Fruit fly (Drosophila melanogaster) whole organism, embryonic: ENCODE measurements around the gene CG33230.

Source experiments
- BtbVII ChIP-seq: fragments of 200-800 bp; sonication (Bioruptor generic); optimal IDR thresholded peaks from 3 replicates; lab custom pipeline; 2017; ENCODE audit warnings: missing biosample characterization, mild to moderate bottlenecking, missing genetic modification characterization
- CG10543 ChIP-seq: fragments of 200-800 bp; sonication (Bioruptor generic); optimal IDR thresholded peaks from 3 replicates; lab custom pipeline; 2017; ENCODE audit warnings: missing biosample characterization, mild to moderate bottlenecking, missing genetic modification characterization, moderate library complexity
- CG12744 ChIP-seq: fragments of 200-800 bp; sonication (Bioruptor generic); optimal IDR thresholded peaks from 2 replicates; lab custom pipeline; 2016; ENCODE audit warnings: missing biosample characterization, missing genetic modification characterization
- CG13287 ChIP-seq: fragments of 200-800 bp; sonication (Bioruptor generic); IDR thresholded peaks from 2 replicates; pipeline ENCODE4 v1.3.6; 2022; ENCODE audit warnings: missing biosample characterization, missing genetic modification characterization; ENCODE audit not compliant: partially characterized antibody
- CG14014 ChIP-seq: fragments of 200-800 bp; sonication (Bioruptor generic); IDR thresholded peaks from 2 replicates; pipeline ENCODE4 v1.3.6; 2022; ENCODE audit warnings: missing biosample characterization, missing genetic modification characterization
- CG14860 ChIP-seq: fragments of 200-800 bp; sonication (Bioruptor generic); IDR thresholded peaks from 3 replicates; pipeline ENCODE4 v1.3.6; 2022; ENCODE audit warnings: missing biosample characterization, missing genetic modification characterization; ENCODE audit not compliant: partially characterized antibody
- CG1603 ChIP-seq: fragments of 200-800 bp; sonication (Bioruptor generic); optimal IDR thresholded peaks from 2 replicates; lab custom pipeline; 2019; ENCODE audit warnings: missing biosample characterization, mild to moderate bottlenecking, missing genetic modification characterization, moderate library complexity
- CG1832 ChIP-seq: fragments of 200-800 bp; sonication (Bioruptor generic); optimal IDR thresholded peaks from 2 replicates; lab custom pipeline; 2017; ENCODE audit warnings: missing biosample characterization, mild to moderate bottlenecking, missing genetic modification characterization, inconsistent platforms
- CG2199 ChIP-seq: fragments of 200-800 bp; sonication (Bioruptor generic); IDR thresholded peaks from 3 replicates; pipeline ENCODE4 v1.3.6; 2022; ENCODE audit warnings: missing biosample characterization, missing genetic modification characterization
- CG31224 ChIP-seq: fragments of 200-800 bp; sonication (Bioruptor generic); IDR thresholded peaks from 2 replicates; pipeline ENCODE4 v1.3.6; 2022; ENCODE audit warnings: missing biosample characterization, missing genetic modification characterization
- CG33213 ChIP-seq: fragments of 200-800 bp; sonication (Bioruptor generic); optimal IDR thresholded peaks from 3 replicates; lab custom pipeline; 2016; ENCODE audit warnings: missing biosample characterization, missing genetic modification characterization
- CG4282 ChIP-seq: fragments of 200-800 bp; sonication (Bioruptor generic); optimal IDR thresholded peaks from 2 replicates; lab custom pipeline; 2016; ENCODE audit warnings: missing biosample characterization, missing genetic modification characterization
- CG6683 ChIP-seq: fragments of 200-800 bp; sonication (Bioruptor generic); optimal IDR thresholded peaks from 2 replicates; lab custom pipeline; 2017; ENCODE audit warnings: missing biosample characterization, mild to moderate bottlenecking, missing genetic modification characterization, missing genetic modification reagents
- CG6854 ChIP-seq: fragments of 200-800 bp; sonication (Bioruptor generic); optimal IDR thresholded peaks from 3 replicates; lab custom pipeline; 2017; ENCODE audit warnings: missing biosample characterization, mild to moderate bottlenecking, missing genetic modification characterization
- CG7372 ChIP-seq: fragments of 200-800 bp; sonication (Bioruptor generic); IDR thresholded peaks from 2 replicates; pipeline ENCODE4 v1.3.6; 2022; ENCODE audit warnings: missing biosample characterization, missing genetic modification characterization
- CG8089 ChIP-seq: fragments of 200-800 bp; sonication (Bioruptor generic); optimal IDR thresholded peaks from 3 replicates; lab custom pipeline; 2016; ENCODE audit warnings: missing biosample characterization, missing genetic modification characterization
- CG9817 ChIP-seq: fragments of 200-800 bp; sonication (Bioruptor generic); optimal IDR thresholded peaks from 2 replicates; lab custom pipeline; 2018; ENCODE audit warnings: missing biosample characterization, mild to moderate bottlenecking, missing genetic modification characterization, moderate library complexity
- D19A ChIP-seq: fragments of 200-800 bp; optimal IDR thresholded peaks from 3 replicates; lab custom pipeline; 2019; ENCODE audit warnings: missing biosample characterization, mild to moderate bottlenecking, missing genetic modification characterization, moderate library complexity
- Dref ChIP-seq: fragments of 200-800 bp; sonication (Bioruptor generic); IDR thresholded peaks from 2 replicates; pipeline ENCODE4 v1.3.6; 2022; ENCODE audit warnings: missing biosample characterization, missing genetic modification characterization
- Drgx ChIP-seq: fragments of 200-800 bp; sonication (Bioruptor generic); IDR thresholded peaks from 2 replicates; pipeline ENCODE4 v1.3.6; 2022; ENCODE audit warnings: missing biosample characterization, missing genetic modification characterization
- E2f2 ChIP-seq: fragments of 200-800 bp; sonication (Bioruptor generic); IDR thresholded peaks from 2 replicates; pipeline ENCODE4 v1.3.6; 2022; ENCODE audit warnings: missing biosample characterization, missing genetic modification characterization
- Mad ChIP-seq: fragments of 200-800 bp; sonication (Bioruptor generic); optimal IDR thresholded peaks from 2 replicates; lab custom pipeline; 2016; ENCODE audit warnings: missing biosample characterization, missing genetic modification characterization
- Med ChIP-seq: fragments of 200-800 bp; sonication (Bioruptor generic); peaks from one replicate; lab custom pipeline; 2016; ENCODE audit warnings: missing biosample characterization, missing genetic modification characterization, mild to moderate bottlenecking, inconsistent platforms, moderate library complexity
- Nf-YB ChIP-seq: fragments of 200-800 bp; sonication (Bioruptor generic); optimal IDR thresholded peaks from 3 replicates; lab custom pipeline; 2019; ENCODE audit warnings: missing biosample characterization, mild to moderate bottlenecking, missing genetic modification characterization, moderate library complexity
- Opbp ChIP-seq: fragments of 200-800 bp; sonication (Bioruptor generic); IDR thresholded peaks from 3 replicates; pipeline ENCODE4 v1.3.6; 2022; ENCODE audit warnings: missing biosample characterization, missing genetic modification characterization; ENCODE audit not compliant: partially characterized antibody
- Optix ChIP-seq: fragments of 200-800 bp; sonication (Bioruptor generic); IDR thresholded peaks from 3 replicates; pipeline ENCODE4 v1.3.6; 2022; ENCODE audit warnings: missing biosample characterization, missing genetic modification characterization
- Poxn ChIP-seq: fragments of 200-800 bp; sonication (Bioruptor generic); IDR thresholded peaks from 2 replicates; pipeline ENCODE4 v1.3.6; 2022; ENCODE audit warnings: missing biosample characterization, missing genetic modification characterization
- Scr ChIP-seq: fragments of 200-800 bp; sonication (Bioruptor generic); IDR thresholded peaks from 2 replicates; pipeline ENCODE4 v1.3.6; 2022; ENCODE audit warnings: missing biosample characterization, missing genetic modification characterization; ENCODE audit not compliant: partially characterized antibody
- Six4 ChIP-seq: fragments of 200-800 bp; sonication (Bioruptor generic); optimal IDR thresholded peaks from 2 replicates; lab custom pipeline; 2016; ENCODE audit warnings: missing biosample characterization, missing genetic modification characterization
- YL-1 ChIP-seq: fragments of 200-800 bp; sonication (Bioruptor generic); optimal IDR thresholded peaks from 3 replicates; lab custom pipeline; 2017; ENCODE audit warnings: missing biosample characterization, mild to moderate bottlenecking, missing genetic modification characterization
- abd-A ChIP-seq: fragments of 200-800 bp; sonication (Bioruptor generic); optimal IDR thresholded peaks from 3 replicates; lab custom pipeline; 2019; ENCODE audit warnings: missing biosample characterization, mild to moderate bottlenecking, missing genetic modification characterization, moderate library complexity
- amos ChIP-seq: fragments of 200-800 bp; sonication (Bioruptor generic); IDR thresholded peaks from 2 replicates; pipeline ENCODE4 v1.3.6; 2022; ENCODE audit warnings: missing biosample characterization, missing genetic modification characterization; ENCODE audit not compliant: partially characterized antibody
- cas ChIP-seq: fragments of 200-800 bp; sonication (Bioruptor generic); IDR thresholded peaks from 2 replicates; pipeline ENCODE4 v1.3.6; 2022; ENCODE audit warnings: missing biosample characterization, missing genetic modification characterization
- ci ChIP-seq: fragments of 200-800 bp; sonication (Bioruptor generic); IDR thresholded peaks from 3 replicates; pipeline ENCODE4 v1.3.6; 2022; ENCODE audit warnings: missing biosample characterization, missing genetic modification characterization
- dimm ChIP-seq: fragments of 200-800 bp; sonication (Bioruptor generic); IDR thresholded peaks from 2 replicates; pipeline ENCODE4 v1.3.6; 2022; ENCODE audit warnings: missing biosample characterization, missing genetic modification characterization
- ems ChIP-seq: fragments of 200-800 bp; sonication (Bioruptor generic); optimal IDR thresholded peaks from 3 replicates; lab custom pipeline; 2016; ENCODE audit warnings: missing biosample characterization, missing genetic modification characterization
- gce ChIP-seq: fragments of 200-800 bp; sonication (Bioruptor generic); IDR thresholded peaks from 3 replicates; pipeline ENCODE4 v1.3.6; 2022; ENCODE audit warnings: missing biosample characterization, missing genetic modification characterization
- hbn ChIP-seq: fragments of 200-800 bp; sonication (Bioruptor generic); IDR thresholded peaks from 2 replicates; pipeline ENCODE4 v1.3.6; 2022; ENCODE audit warnings: missing biosample characterization, missing genetic modification characterization; ENCODE audit not compliant: partially characterized antibody
- jing ChIP-seq: fragments of 200-800 bp; sonication (Bioruptor generic); optimal IDR thresholded peaks from 2 replicates; lab custom pipeline; 2018; ENCODE audit warnings: missing biosample characterization, mild to moderate bottlenecking, missing genetic modification characterization
- mirr ChIP-seq: fragments of 200-800 bp; sonication (Bioruptor generic); optimal IDR thresholded peaks from 3 replicates; lab custom pipeline; 2018; ENCODE audit warnings: missing biosample characterization, mild to moderate bottlenecking, missing genetic modification characterization
- mld ChIP-seq: fragments of 200-800 bp; sonication (Bioruptor generic); IDR thresholded peaks from 3 replicates; pipeline ENCODE4 v1.3.6; 2022; ENCODE audit warnings: missing biosample characterization, missing genetic modification characterization; ENCODE audit not compliant: partially characterized antibody
- nerfin-2 ChIP-seq: fragments of 200-800 bp; sonication (Bioruptor generic); IDR thresholded peaks from 2 replicates; pipeline ENCODE4 v1.3.6; 2022; ENCODE audit warnings: missing biosample characterization, missing genetic modification characterization; ENCODE audit not compliant: partially characterized antibody
- phol ChIP-seq: fragments of 200-800 bp; sonication (Bioruptor generic); optimal IDR thresholded peaks from 3 replicates; lab custom pipeline; 2018; ENCODE audit warnings: missing biosample characterization, mild to moderate bottlenecking, missing genetic modification characterization, moderate library complexity
- pros ChIP-seq: fragments of 200-800 bp; sonication (Bioruptor generic); optimal IDR thresholded peaks from 3 replicates; lab custom pipeline; 2019; ENCODE audit warnings: missing biosample characterization, mild to moderate bottlenecking, missing genetic modification characterization, moderate library complexity
- ssp ChIP-seq: fragments of 200-800 bp; sonication (Bioruptor generic); IDR thresholded peaks from 2 replicates; pipeline ENCODE4 v1.3.6; 2022; ENCODE audit warnings: missing biosample characterization, missing genetic modification characterization
- tll ChIP-seq, 2 experiments: fragments of 200-800 bp in 1 of 2; fragments of >200 bp in 1 of 2; sonication (Bioruptor generic) in 1 of 2; optimal IDR thresholded peaks; 2 replicates each; lab custom pipeline; 2017 to 2019; ENCODE audit warnings: missing biosample characterization in 2 of 2, missing genetic modification characterization in 2 of 2, mild to moderate bottlenecking in 1 of 2, moderate library complexity in 1 of 2
- usp ChIP-seq: fragments of >200 bp; optimal IDR thresholded peaks from 2 replicates; lab custom pipeline; 2017; ENCODE audit warnings: missing biosample characterization, missing genetic modification characterization
- vvl ChIP-seq: fragments of 200-800 bp; sonication (Bioruptor generic); IDR thresholded peaks from 2 replicates; pipeline ENCODE4 v1.3.6; 2022; ENCODE audit warnings: missing biosample characterization, missing genetic modification characterization

The CG33230 gene

DNA sequence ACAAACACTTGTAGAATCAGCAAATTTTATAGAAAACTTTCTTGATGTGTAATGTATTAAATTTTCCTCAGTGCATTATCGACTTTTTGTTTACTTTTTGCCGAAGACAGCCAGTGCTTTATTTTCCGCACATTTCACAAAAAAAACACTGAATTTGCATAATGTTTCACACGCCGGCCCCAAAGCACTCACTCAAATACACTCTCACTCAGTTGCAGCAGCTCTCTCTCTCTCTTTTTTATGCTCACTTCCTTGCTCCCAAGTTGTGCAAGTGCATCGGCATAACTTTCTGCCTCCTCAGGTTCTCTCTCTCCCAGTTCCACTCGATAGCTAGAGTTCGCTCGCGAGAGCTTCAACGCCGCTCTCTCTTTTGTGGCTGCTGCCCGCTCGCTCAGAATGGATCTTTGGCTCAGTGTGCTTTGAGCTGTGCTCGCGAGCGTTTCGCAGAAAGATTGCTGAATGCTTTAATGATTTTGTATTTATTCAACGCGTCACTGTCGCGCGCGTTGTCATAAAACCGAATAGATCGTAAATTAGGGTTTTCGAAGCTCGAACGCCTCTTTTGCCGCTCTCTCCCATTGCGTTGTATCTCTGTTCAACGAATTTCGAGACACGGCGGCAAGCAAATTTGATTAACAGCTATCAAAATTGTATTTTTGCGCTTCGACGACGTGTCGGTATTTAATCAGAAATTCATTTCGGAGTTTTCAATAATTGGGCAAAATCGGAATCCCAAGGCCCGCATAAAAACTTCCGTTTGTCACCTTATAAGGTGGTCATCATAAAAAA lies 31.8 kb upstream of the CG33230 start (continued):
- TF ChIP-seq Poxn (GFP tag; lab: Robert Waterston, UW) (no peak), Opbp (GFP tag; lab: Robert Waterston, UW) (peak; percentile 55; the same call in 1 of the 3 replicates), Scr (GFP tag; lab: Robert Waterston, UW) (peak; percentile 54), mld (GFP tag; lab: Robert Waterston, UW) (no peak), mirr (GFP tag; lab: Kevin White, UChicago) (peak; percentile 69), ems (GFP tag; lab: Kevin White, UChicago) (no peak), gce (peak; percentile 46; the same call in 1 of the 3 replicates), abd-A (peak; percentile 91), tll (GFP tag; optimal IDR thresholded peaks at IDR 0.05; lab: Kevin White, UChicago) (no peak), Drgx (GFP tag; lab: Robert Waterston, UW) (peak; percentile 68; the same call in 1 of the 2 replicates), D19A (tag; lab: Kevin White, UChicago) (peak; percentile 18), CG1603 (tag; lab: Kevin White, UChicago) (no peak), CG2199 (GFP tag; lab: Robert Waterston, UW) (peak; percentile 61; the same call in 1 of the 3 replicates), CG13287 (peak; percentile 67), Med (peak; percentile 81), CG6683 (peak; percentile 4), CG31224 (GFP tag; lab: Robert Waterston, UW) (no peak), Mad (GFP tag; lab: Kevin White, UChicago) (no peak), cas (GFP tag; lab: Robert Waterston, UW) (no peak), BtbVII (GFP tag; lab: Kevin White, UChicago) (peak; percentile 38), Nf-YB (GFP tag; lab: Kevin White, UChicago) (no peak), CG1832 (GFP tag; lab: Kevin White, UChicago) (peak; percentile 15), pros (GFP tag; lab: Kevin White, UChicago) (peak; percentile 6), ci (GFP tag; lab: Robert Waterston, UW) (peak; percentile 69; the same call in 2 of the 3 replicates), YL-1 (GFP tag; lab: Kevin White, UChicago) (no peak), phol (tag; lab: Kevin White, UChicago) (no peak), CG10543 (GFP tag; lab: Kevin White, UChicago) (peak; percentile 5), ssp (no peak), CG14860 (GFP tag; lab: Robert Waterston, UW) (no peak; the same call in 2 of the 3 replicates), vvl (GFP tag; lab: Robert Waterston, UW) (peak; percentile 80), CG4282 (no peak), jing (no peak), dimm (GFP tag; lab: Robert Waterston, UW) (no peak), CG33213 (no peak), CG12744 (GFP tag; lab: Kevin White, UChicago) (no peak), CG8089 (GFP tag; lab: Kevin White, UChicago) (no peak), CG9817 (tag; lab: Kevin White, UChicago) (no peak), CG6854 (GFP tag; lab: Kevin White, UChicago) (peak; percentile 50), E2f2 (GFP tag; lab: Robert Waterston, UW) (peak; percentile 24; the same call in 1 of the 2 replicates), hbn (GFP tag; lab: Robert Waterston, UW) (peak; percentile 58), CG7372 (GFP tag; lab: Robert Waterston, UW) (no peak), CG14014 (GFP tag; lab: Robert Waterston, UW) (peak; percentile 33; the same call in 1 of the 2 replicates), Six4 (GFP tag; lab: Kevin White, UChicago) (no peak), amos (GFP tag; lab: Robert Waterston, UW) (peak; percentile 50; the same call in 1 of the 2 replicates), Dref (GFP tag; lab: Robert Waterston, UW) (no peak), Optix (GFP tag; lab: Robert Waterston, UW) (no peak), nerfin-2 (GFP tag; lab: Robert Waterston, UW) (no peak; the same call in 1 of the 2 replicates), usp (no peak)
